Fruit fly (Drosophila melanogaster): Measurements from ENCODE around the gene RpL13.

Gene RpL13

DNA sequence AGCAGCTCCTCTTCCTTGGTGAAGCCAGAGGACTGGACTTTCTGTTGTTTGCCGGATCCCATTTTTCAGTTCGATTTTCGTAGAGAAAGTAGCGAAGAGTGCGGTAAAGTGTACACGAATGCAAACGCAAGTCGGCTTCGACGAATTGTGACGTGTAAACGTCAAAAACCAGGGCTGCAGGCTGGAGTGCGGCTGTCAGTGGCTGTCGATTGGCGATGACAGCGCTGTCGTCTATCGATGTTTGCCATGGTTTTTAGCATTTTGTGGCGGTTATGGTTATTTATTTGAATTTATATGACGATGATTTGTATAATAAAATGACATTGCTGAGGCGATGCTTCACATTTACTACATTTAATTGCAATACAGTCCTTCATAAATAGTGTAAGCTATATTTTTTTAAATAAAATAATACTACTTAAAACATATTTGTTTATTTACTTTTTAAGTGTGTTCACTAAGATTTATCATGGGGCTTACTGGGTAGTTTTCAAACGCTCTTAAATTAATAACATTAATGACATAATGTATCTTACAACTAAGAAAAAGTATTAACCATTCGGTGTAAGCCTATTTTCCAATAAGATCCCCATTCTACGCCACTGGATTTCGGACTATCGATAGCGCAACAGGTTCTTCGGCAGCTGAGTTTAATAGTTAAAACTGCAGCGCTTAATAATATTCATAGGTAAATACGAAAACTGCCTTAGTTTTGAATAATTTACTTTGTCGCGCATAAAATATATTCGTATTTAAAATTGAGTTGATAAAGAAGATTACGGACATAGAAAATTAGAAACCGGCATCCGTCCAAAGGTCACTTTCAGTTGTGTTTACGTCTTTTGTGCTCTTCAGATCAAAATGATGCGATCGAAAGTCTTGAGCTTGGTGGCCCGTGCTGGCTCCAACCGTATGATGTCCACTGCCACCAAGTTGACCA, 48.8 kb upstream of the RpL13 start, which contains the start of the genes CG5885 and CG4598:
Gene CG5885, minus strand, starts transcription at position 311 of the 940 bp plus-strand sequence.
Gene CG4598, plus strand, starts transcription at position 599 of the 940 bp plus-strand sequence.
- TF ChIP-seq dmrt93B (GFP tag; optimal IDR thresholded peaks at IDR 0.05) = peak; percentile 19
- peak; percentile 75 for TF ChIP-seq OdsH (GFP tag; optimal IDR thresholded peaks at IDR 0.05)
- no peak for TF ChIP-seq jim (GFP tag; optimal IDR thresholded peaks at IDR 0.05)
- peak; percentile 68 for TF ChIP-seq Sp1 (GFP tag; optimal IDR thresholded peaks at IDR 0.05)
- peak; percentile 36 for TF ChIP-seq woc (GFP tag; optimal IDR thresholded peaks at IDR 0.05)
- TF ChIP-seq lola (GFP tag; optimal IDR thresholded peaks at IDR 0.05) = no peak
- no peak for TF ChIP-seq Dfd (GFP tag; optimal IDR thresholded peaks at IDR 0.05)
- no peak for TF ChIP-seq Abd-B (GFP tag; optimal IDR thresholded peaks at IDR 0.05)
- TF ChIP-seq Rel (GFP tag; optimal IDR thresholded peaks at IDR 0.05) = no peak
- no peak for TF ChIP-seq Rel (tag; optimal IDR thresholded peaks at IDR 0.05)
- TF ChIP-seq dsf (GFP tag; optimal IDR thresholded peaks at IDR 0.05; ENCODE audit: borderline replicate concordance) = peak; percentile 28
- no peak for TF ChIP-seq N (GFP tag; optimal IDR thresholded peaks at IDR 0.05)
- TF ChIP-seq foxo (GFP tag; optimal IDR thresholded peaks at IDR 0.05) = peak in 1 of 2 experiments; percentile 83
- TF ChIP-seq dl (GFP tag; optimal IDR thresholded peaks at IDR 0.05; ENCODE audit: insufficient read depth in 1 of 2, partially characterized antibody in 2 of 2) = peak in 1 of 2 experiments; percentile 5
- TF ChIP-seq br (GFP tag; optimal IDR thresholded peaks at IDR 0.05) = peak; percentile 55
- no peak for TF ChIP-seq Myc (optimal IDR thresholded peaks at IDR 0.05)
- TF ChIP-seq CrebA (GFP tag; optimal IDR thresholded peaks at IDR 0.05; ENCODE audit: borderline replicate concordance) = peak; percentile 97
- TF ChIP-seq Dif (GFP tag; optimal IDR thresholded peaks at IDR 0.05; ENCODE audit: partially characterized antibody) = peak; percentile 45
- no peak for TF ChIP-seq brk (GFP tag; optimal IDR thresholded peaks at IDR 0.05)
- TF ChIP-seq CG32264 (GFP tag; optimal IDR thresholded peaks at IDR 0.05) = no peak
- peak; percentile 47 for TF ChIP-seq sv (GFP tag; optimal IDR thresholded peaks at IDR 0.05)
- no peak for TF ChIP-seq pan (optimal IDR thresholded peaks at IDR 0.05)
- TF ChIP-seq Hr83 (GFP tag; optimal IDR thresholded peaks at IDR 0.05; ENCODE audit: poor library complexity, severe bottlenecking) = peak; percentile 56
- peak; percentile 68 for TF ChIP-seq HLH106 (tag; optimal IDR thresholded peaks at IDR 0.05)
- peak; percentile 70 for TF ChIP-seq Jra (GFP tag; optimal IDR thresholded peaks at IDR 0.05)
- no peak for TF ChIP-seq Vsx2 (GFP tag; optimal IDR thresholded peaks at IDR 0.05; ENCODE audit: partially characterized antibody)
- TF ChIP-seq rgr (GFP tag; optimal IDR thresholded peaks at IDR 0.05) = peak; percentile 61
- peak; percentile 56 for TF ChIP-seq sage (GFP tag; optimal IDR thresholded peaks at IDR 0.05)
- TF ChIP-seq ey (GFP tag; optimal IDR thresholded peaks at IDR 0.05) = peak; percentile 57
- peak; percentile 70 for TF ChIP-seq h (GFP tag; optimal IDR thresholded peaks at IDR 0.05)
- TF ChIP-seq CG9705 (GFP tag; optimal IDR thresholded peaks at IDR 0.05) = peak; percentile 31
- TF ChIP-seq Hnf4 (GFP tag; optimal IDR thresholded peaks at IDR 0.05) = peak; percentile 86
- no peak for TF ChIP-seq Hr78 (GFP tag; optimal IDR thresholded peaks at IDR 0.05)
- peak; percentile 61 for TF ChIP-seq psq (GFP tag; optimal IDR thresholded peaks at IDR 0.05)
- peak; percentile 79 for TF ChIP-seq fru (GFP tag; optimal IDR thresholded peaks at IDR 0.05)
- TF ChIP-seq Mio (GFP tag; optimal IDR thresholded peaks at IDR 0.05) = no peak

dm6 chr2L:9919218-9919617, 47.9 kb upstream of the RpL13 start:
- no peak for TF ChIP-seq br (GFP tag; optimal IDR thresholded peaks at IDR 0.05)

dm6 chr2L:9919949-9920348, 47.2 kb upstream of the RpL13 start, which contains the start of gene CG4594:
TSS of gene CG4594 (plus strand) at chr2L:9920160.
- TF ChIP-seq sage (GFP tag; optimal IDR thresholded peaks at IDR 0.05) (peak; percentile 41), Vsx2 (GFP tag; optimal IDR thresholded peaks at IDR 0.05; ENCODE audit: partially characterized antibody) (no peak)
